Worm (Caenorhabditis elegans): Measurements from ENCODE around the gene F13E9.11.
A peak's percentile ranks its signal among the peaks of the same experiment; 100 is the strongest.

- TF ChIP-seq dox-1 (GFP tag; IDR thresholded peaks at IDR 0.05) (peak; percentile 67), nhr-90 (tag; optimal IDR thresholded peaks at IDR 0.05) (no peak), ama-1 (optimal IDR thresholded peaks at IDR 0.05) (no peak), ama-1 (GFP tag; optimal IDR thresholded peaks at IDR 0.05) (no peak), nfya-1 (tag; optimal IDR thresholded peaks at IDR 0.05; ENCODE audit: borderline replicate concordance, insufficient read depth) (no peak), mes-4 (tag; optimal IDR thresholded peaks at IDR 0.05) (no peak), pha-4 (tag; optimal IDR thresholded peaks at IDR 0.05) (no peak), tbp1 (GFP tag; optimal IDR thresholded peaks at IDR 0.05) (no peak), repo-1 (tag; optimal IDR thresholded peaks at IDR 0.05) (no peak)
Observed at ce11 chrIV:10817030-10817429, 51.9 kb downstream of the F13E9.11 start.
